Worm (Caenorhabditis elegans) whole organism, L1 larva: ENCODE data around the gene F59A6.4.

Experiments used
- F16B12.6 ChIP-seq: fragments of 150-350 bp; optimal IDR thresholded peaks from 2 replicates; lab custom pipeline; 2014; ENCODE audit warnings: missing biosample characterization, missing genetic modification characterization
- ama-1 ChIP-seq: fragments of 150-350 bp; optimal IDR thresholded peaks from 2 replicates; lab custom pipeline; 2014
- blmp-1 ChIP-seq: fragments of 150-350 bp; optimal IDR thresholded peaks from 2 replicates; lab custom pipeline; 2014; ENCODE audit warnings: missing biosample characterization, missing genetic modification characterization
- ceh-63 ChIP-seq: fragments of 200-800 bp; sonication (Bioruptor generic); optimal IDR thresholded peaks from 2 replicates; lab custom pipeline; 2018; ENCODE audit warnings: mild to moderate bottlenecking, missing genetic modification characterization, missing compliant biosample characterization
- ceh-8 ChIP-seq: fragments of 200-800 bp; sonication (Bioruptor generic); optimal IDR thresholded peaks from 2 replicates; lab custom pipeline; 2018; ENCODE audit warnings: mild to moderate bottlenecking, missing genetic modification characterization, moderate library complexity, missing compliant biosample characterization
- dpl-1 ChIP-seq, 3 experiments: fragments of 150-350 bp in 2 of 3; sonication (generic microtip) in 1 of 3; optimal IDR thresholded peaks; 2 replicates each; lab custom pipeline; 2014 to 2017; ENCODE audit warnings: missing biosample characterization in 3 of 3, missing genetic modification characterization in 3 of 3, missing genetic modification reagents in 3 of 3
- efl-1 ChIP-seq, 4 experiments: fragments of 150-350 bp; optimal IDR thresholded peaks in 3 of 4; peaks in 1 of 4; 1 replicate in 1 of 4; 2 replicates in 3 of 4; lab custom pipeline; 2014; ENCODE audit warnings: missing biosample characterization in 2 of 4, missing genetic modification characterization in 2 of 4, missing genetic modification reagents in 2 of 4
- efl-3 ChIP-seq: fragments of 200-800 bp; sonication (Bioruptor generic); optimal IDR thresholded peaks from 2 replicates; lab custom pipeline; 2018; ENCODE audit warnings: mild to moderate bottlenecking, missing genetic modification characterization, missing compliant biosample characterization
- egl-13 ChIP-seq: sonication (generic microtip); optimal IDR thresholded peaks from 2 replicates; lab custom pipeline; 2016; ENCODE audit warnings: missing genotype, missing genetic modification reagents, missing genetic modification characterization, missing compliant biosample characterization
- elt-2 ChIP-seq: sonication (generic microtip); optimal IDR thresholded peaks from 2 replicates; lab custom pipeline; 2016; ENCODE audit warnings: missing genetic modification characterization, mild to moderate bottlenecking, inconsistent platforms, missing compliant biosample characterization, missing genetic modification reagents
- elt-3 ChIP-seq, 6 experiments: fragments of 150-350 bp in 1 of 6; sonication (generic microtip); optimal IDR thresholded peaks; 2 replicates each; lab custom pipeline; 2017 to 2018; ENCODE audit warnings: missing biosample characterization in 6 of 6, missing genetic modification characterization in 6 of 6, inconsistent platforms in 1 of 6
- ets-5 ChIP-seq: fragments of 200-800 bp; sonication (Bioruptor generic); IDR thresholded peaks from 2 replicates; pipeline ENCODE4 v1.3.6; 2022; ENCODE audit warnings: missing genetic modification characterization, missing compliant biosample characterization
- fkh-10 ChIP-seq: sonication (generic microtip); optimal IDR thresholded peaks from 2 replicates; lab custom pipeline; 2017; ENCODE audit warnings: missing biosample characterization, missing genetic modification reagents, missing genetic modification characterization
- fkh-8 ChIP-seq: sonication (generic microtip); optimal IDR thresholded peaks from 2 replicates; lab custom pipeline; 2016; ENCODE audit warnings: mild to moderate bottlenecking, missing genetic modification characterization, missing compliant biosample characterization
- lin-13 ChIP-seq: fragments of 150-350 bp; optimal IDR thresholded peaks from 2 replicates; lab custom pipeline; 2014; ENCODE audit warnings: missing biosample characterization, missing genetic modification reagents, missing genetic modification characterization
- lin-14 ChIP-seq: fragments of 200-800 bp; sonication (Bioruptor generic); optimal IDR thresholded peaks from 2 replicates; lab custom pipeline; 2018; ENCODE audit warnings: mild to moderate bottlenecking, missing genetic modification characterization, moderate library complexity, missing compliant biosample characterization
- lin-15B ChIP-seq: fragments of 150-350 bp; sonication (generic microtip); optimal IDR thresholded peaks from 3 replicates; lab custom pipeline; 2014; ENCODE audit warnings: missing biosample characterization, missing genetic modification characterization
- lin-35 ChIP-seq, 2 experiments: fragments of 150-350 bp; optimal IDR thresholded peaks; 2 replicates each; lab custom pipeline; 2014; ENCODE audit warnings: missing biosample characterization in 2 of 2, missing genetic modification characterization in 2 of 2, missing genetic modification reagents in 2 of 2
- lin-39 ChIP-seq: fragments of 150-350 bp; optimal IDR thresholded peaks from 2 replicates; lab custom pipeline; 2014; ENCODE audit warnings: missing biosample characterization, missing genetic modification reagents, missing genetic modification characterization
- lsy-2 ChIP-seq, 2 experiments: fragments of 150-350 bp; optimal IDR thresholded peaks; 2 replicates each; lab custom pipeline; 2014; ENCODE audit warnings: missing biosample characterization in 2 of 2, missing genetic modification characterization in 2 of 2
- mep-1 ChIP-seq: fragments of 150-350 bp; optimal IDR thresholded peaks from 2 replicates; lab custom pipeline; 2014; ENCODE audit warnings: missing biosample characterization, missing genetic modification characterization
- nhr-20 ChIP-seq: sonication (generic microtip); optimal IDR thresholded peaks from 2 replicates; lab custom pipeline; 2016; ENCODE audit warnings: mild to moderate bottlenecking, missing genetic modification characterization, missing compliant biosample characterization
- nhr-28 ChIP-seq: fragments of 150-350 bp; optimal IDR thresholded peaks from 2 replicates; lab custom pipeline; 2014; ENCODE audit warnings: missing biosample characterization, missing genetic modification characterization
- nhr-76 ChIP-seq: sonication (generic microtip); optimal IDR thresholded peaks from 2 replicates; lab custom pipeline; 2017; ENCODE audit warnings: missing biosample characterization, missing genetic modification characterization
- nhr-77 ChIP-seq: fragments of 150-350 bp; optimal IDR thresholded peaks from 2 replicates; lab custom pipeline; 2014; ENCODE audit warnings: missing biosample characterization, missing genetic modification characterization
- nhr-85 ChIP-seq: sonication (generic microtip); peaks from one replicate; lab custom pipeline; 2016; ENCODE audit warnings: missing genetic modification characterization, inconsistent platforms, missing compliant biosample characterization
- pag-3 ChIP-seq: sonication (generic microtip); optimal IDR thresholded peaks from 2 replicates; lab custom pipeline; 2017; ENCODE audit warnings: missing genetic modification characterization, mild to moderate bottlenecking, missing compliant biosample characterization, antibody characterized with exemption, borderline replicate concordance; ENCODE audit not compliant: insufficient read depth
- rnt-1 ChIP-seq: sonication (generic microtip); optimal IDR thresholded peaks from 2 replicates; lab custom pipeline; 2016; ENCODE audit warnings: mild to moderate bottlenecking, missing genetic modification characterization, moderate library complexity, missing compliant biosample characterization
- snu-23 ChIP-seq: sonication (generic microtip); optimal IDR thresholded peaks from 2 replicates; lab custom pipeline; 2016; ENCODE audit warnings: missing genetic modification characterization, missing compliant biosample characterization
- sptf-1 ChIP-seq: fragments of 150-350 bp; optimal IDR thresholded peaks from 2 replicates; lab custom pipeline; 2014; ENCODE audit warnings: missing biosample characterization, missing genetic modification characterization
- swsn-7 ChIP-seq: sonication (generic microtip); optimal IDR thresholded peaks from 2 replicates; lab custom pipeline; 2016; ENCODE audit warnings: missing genetic modification characterization, missing compliant biosample characterization
- tbx-2 ChIP-seq: sonication (generic microtip); optimal IDR thresholded peaks from 2 replicates; lab custom pipeline; 2016; ENCODE audit warnings: missing genetic modification characterization, missing compliant biosample characterization
- unc-62 ChIP-seq: fragments of 150-350 bp; optimal IDR thresholded peaks from 2 replicates; lab custom pipeline; 2014; ENCODE audit warnings: missing biosample characterization, missing genetic modification reagents, missing genetic modification characterization
- unc-86 ChIP-seq: sonication (generic microtip); optimal IDR thresholded peaks from 2 replicates; lab custom pipeline; 2016; ENCODE audit warnings: missing genetic modification characterization, missing compliant biosample characterization
- vab-15 ChIP-seq: sonication (generic microtip); optimal IDR thresholded peaks from 2 replicates; lab custom pipeline; 2017; ENCODE audit warnings: missing genotype, mild to moderate bottlenecking, missing genetic modification characterization, missing compliant biosample characterization
- ztf-4 ChIP-seq: fragments of 150-350 bp; optimal IDR thresholded peaks from 2 replicates; lab custom pipeline; 2014; ENCODE audit warnings: missing biosample characterization, missing genetic modification characterization

Gene F59A6.4

ce11 chrII:4955353-4955752, 49.5 kb upstream of the F59A6.4 start, which contains the start of gene pbs-3 (continued):
- no peak for TF ChIP-seq pag-3 (tag; lab: Kevin White, UChicago)
- no peak for TF ChIP-seq lin-39
- no peak for TF ChIP-seq sptf-1 (tag; lab: Kevin White, UChicago)
- no peak for TF ChIP-seq fkh-10
- peak; percentile 61 for TF ChIP-seq vab-15 (tag; lab: Kevin White, UChicago)
- TF ChIP-seq swsn-7 (tag; lab: Kevin White, UChicago): peak; percentile 37
- peak; percentile 49 for TF ChIP-seq nhr-77 (tag; lab: Kevin White, UChicago)
- no peak for TF ChIP-seq ceh-8 (GFP tag; lab: Kevin White, UChicago)
- TF ChIP-seq unc-86 (tag; lab: Kevin White, UChicago): no peak
- TF ChIP-seq tbx-2: peak; percentile 39
- TF ChIP-seq fkh-8 (tag; lab: Kevin White, UChicago): peak; percentile 65
- TF ChIP-seq egl-13 (tag; lab: Kevin White, UChicago): no peak
- TF ChIP-seq nhr-76 (tag; lab: Kevin White, UChicago): no peak
- peak; percentile 47 for TF ChIP-seq lin-13 (GFP tag; lab: Kevin White, UChicago)
- no peak for TF ChIP-seq ceh-63

- peak; percentile 37 for TF ChIP-seq lin-15B (tag; lab: Kevin White, UChicago)
- TF ChIP-seq blmp-1 (tag; lab: Kevin White, UChicago): peak; percentile 7
- TF ChIP-seq ztf-4: no peak
- TF ChIP-seq lsy-2 (tag; optimal IDR thresholded peaks at IDR 0.05; lab: Kevin White, UChicago): peak; percentile 12 to 46
- peak; percentile 13 for TF ChIP-seq rnt-1 (tag; lab: Kevin White, UChicago)
- no peak for TF ChIP-seq efl-3 (GFP tag; lab: Kevin White, UChicago)
- peak; percentile 40 to 51 for TF ChIP-seq efl-1 (optimal IDR thresholded peaks at IDR 0.05; lab: Kevin White, UChicago)
- TF ChIP-seq efl-1 (GFP tag; optimal IDR thresholded peaks at IDR 0.05 in 1 of 2; lab: Kevin White, UChicago): peak; percentile 51 to 55
- TF ChIP-seq dpl-1 (GFP tag; optimal IDR thresholded peaks at IDR 0.05; lab: Kevin White, UChicago): peak in 2 of 3 experiments; percentile 46 to 67
- no peak for TF ChIP-seq unc-86 (tag; lab: Kevin White, UChicago)
- peak; percentile 12 for TF ChIP-seq snu-23
- peak; percentile 40 for TF ChIP-seq mep-1
- TF ChIP-seq lin-14 (GFP tag; lab: Kevin White, UChicago): peak; percentile 22
- peak; percentile 28 to 71 for TF ChIP-seq lin-35 (GFP tag; optimal IDR thresholded peaks at IDR 0.05; lab: Kevin White, UChicago)
These were observed 45.2 kb upstream of the F59A6.4 start, which contains the start of gene ulp-2 for ce11 chrII:4959719-4960118. TSS of gene ulp-2 (minus strand) at chrII:4959876.

- no peak for TF ChIP-seq ets-5 (GFP tag; lab: Robert Waterston, UW)
- TF ChIP-seq snu-23: peak; percentile 9
- no peak for TF ChIP-seq ama-1 (lab: Kevin White, UChicago)
- peak; percentile 31 for TF ChIP-seq blmp-1 (tag; lab: Kevin White, UChicago)
- no peak for TF ChIP-seq lin-13 (GFP tag; lab: Kevin White, UChicago)
- TF ChIP-seq lin-14 (GFP tag; lab: Kevin White, UChicago): peak; percentile 45
- TF ChIP-seq ztf-4: no peak
- no peak for TF ChIP-seq unc-62 (GFP tag; lab: Kevin White, UChicago)
- TF ChIP-seq nhr-20: peak; percentile 44
- TF ChIP-seq pag-3 (tag; lab: Kevin White, UChicago): no peak
- no peak for TF ChIP-seq nhr-28 (tag; lab: Kevin White, UChicago)
- no peak for TF ChIP-seq efl-1 (optimal IDR thresholded peaks at IDR 0.05; lab: Kevin White, UChicago)
- no peak for TF ChIP-seq efl-1 (GFP tag; optimal IDR thresholded peaks at IDR 0.05 in 1 of 2; lab: Kevin White, UChicago)
- TF ChIP-seq nhr-85 (tag; lab: Kevin White, UChicago): peak; percentile 74
- TF ChIP-seq lsy-2 (tag; optimal IDR thresholded peaks at IDR 0.05; lab: Kevin White, UChicago): peak in 1 of 2 experiments; percentile 16
- no peak for TF ChIP-seq F16B12.6 (tag; lab: Kevin White, UChicago)
- TF ChIP-seq elt-3 (tag; optimal IDR thresholded peaks at IDR 0.05; lab: Kevin White, UChicago): peak in 1 of 6 experiments; percentile 63
- TF ChIP-seq elt-2 (tag; lab: Kevin White, UChicago): peak; percentile 67
- TF ChIP-seq, all 84 proteins: peak for 8
These were observed 44.2 kb upstream of the F59A6.4 start for ce11 chrII:4960690-4961089.
